Fruit fly (Drosophila melanogaster): Measurements from ENCODE around the gene Dr.
A peak's percentile ranks its signal among the peaks of the same experiment; 100 is the strongest.

Dr gene

dm6 chr3R:29556003-29556467 lies at the start of gene Dr:
Gene Dr (plus strand): TSS chr3R:29556386.
- peak; percentile 76 for TF ChIP-seq CG8478 (optimal IDR thresholded peaks at IDR 0.05)
- TF ChIP-seq CTCF (optimal IDR thresholded peaks at IDR 0.05), result peak; percentile 2 to 75

DNA sequence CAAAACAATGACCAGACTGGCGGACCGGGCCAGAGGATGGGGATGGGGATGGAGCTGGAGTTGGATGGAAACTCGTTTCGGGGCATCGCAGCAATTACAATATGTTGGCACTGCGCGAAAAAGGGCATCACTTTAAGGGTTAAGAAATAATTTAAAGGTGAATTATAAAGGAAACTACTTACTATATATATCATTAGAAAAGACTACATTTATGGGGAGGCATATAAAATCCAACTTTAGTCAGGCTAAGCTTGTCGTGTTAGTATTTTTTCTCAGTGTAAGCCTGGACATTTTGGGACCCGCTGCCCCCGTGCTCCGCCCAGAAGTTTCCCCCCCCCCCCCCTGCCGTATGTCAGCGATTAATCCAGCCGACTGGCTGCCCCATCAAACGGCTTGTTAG lies 49.6 kb upstream of the Dr start:
- no peak for TF ChIP-seq CTCF (optimal IDR thresholded peaks at IDR 0.05)
- no peak for TF ChIP-seq CG8478 (optimal IDR thresholded peaks at IDR 0.05)

dm6 chr3R:29508551-29509266 lies 47.5 kb upstream of the Dr start:
- TF ChIP-seq CTCF (optimal IDR thresholded peaks at IDR 0.05), result no peak
- no peak for TF ChIP-seq CG8478 (optimal IDR thresholded peaks at IDR 0.05)

- TF ChIP-seq CTCF (optimal IDR thresholded peaks at IDR 0.05), result no peak
- no peak for TF ChIP-seq CG8478 (optimal IDR thresholded peaks at IDR 0.05)
These were observed 44.7 kb upstream of the Dr start for dm6 chr3R:29511472-29511871.

DNA sequence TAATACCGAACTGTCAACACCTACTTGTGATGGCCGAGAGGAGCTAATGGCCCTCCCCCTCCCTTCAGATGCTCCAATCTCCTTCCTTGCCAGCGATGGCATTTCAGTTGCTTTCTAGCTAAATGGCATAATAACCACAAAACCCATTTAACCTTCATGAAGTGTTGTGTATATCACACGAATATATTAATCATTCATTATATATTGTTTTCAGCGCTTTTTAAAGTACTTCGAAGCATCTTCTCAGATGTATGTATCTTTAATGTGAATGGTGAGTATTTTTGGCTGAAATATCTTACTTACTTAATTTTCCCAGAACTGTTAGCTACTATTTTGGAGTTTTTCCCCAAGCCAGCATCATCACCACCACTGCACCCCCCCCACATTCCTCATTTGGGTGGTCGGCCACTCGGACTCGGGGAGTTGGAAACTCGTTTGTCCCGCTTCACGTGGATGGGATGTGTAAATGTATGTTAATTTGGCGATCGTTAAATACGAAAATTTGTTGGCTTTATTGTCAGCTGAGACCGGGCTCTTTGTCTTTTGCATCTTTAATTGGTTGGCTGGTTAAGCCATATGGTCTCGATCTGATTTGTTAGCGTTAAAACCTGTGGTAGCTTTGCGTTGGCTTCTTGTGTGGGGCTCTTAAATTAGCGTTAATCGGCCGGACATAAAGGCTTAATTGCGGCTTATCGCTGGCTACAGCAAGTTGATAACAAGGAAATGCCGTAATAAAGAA lies 43.7 kb upstream of the Dr start:
- TF ChIP-seq CG8478 (optimal IDR thresholded peaks at IDR 0.05), result no peak
- no peak for TF ChIP-seq CTCF (optimal IDR thresholded peaks at IDR 0.05)

dm6 chr3R:29515417-29515816 lies 40.8 kb upstream of the Dr start, which contains the start of gene ND-20L:
Gene ND-20L (plus strand): TSS chr3R:29515717.
- TF ChIP-seq CTCF (optimal IDR thresholded peaks at IDR 0.05), result no peak
- no peak for TF ChIP-seq CG8478 (optimal IDR thresholded peaks at IDR 0.05)

- TF ChIP-seq CTCF (optimal IDR thresholded peaks at IDR 0.05) (no peak), CG8478 (optimal IDR thresholded peaks at IDR 0.05) (no peak)
These were observed 39.4 kb upstream of the Dr start for dm6 chr3R:29516766-29517165.

- TF ChIP-seq CTCF (optimal IDR thresholded peaks at IDR 0.05) (no peak), CG8478 (optimal IDR thresholded peaks at IDR 0.05) (no peak)
These were observed 38.3 kb upstream of the Dr start for dm6 chr3R:29517923-29518322.

DNA sequence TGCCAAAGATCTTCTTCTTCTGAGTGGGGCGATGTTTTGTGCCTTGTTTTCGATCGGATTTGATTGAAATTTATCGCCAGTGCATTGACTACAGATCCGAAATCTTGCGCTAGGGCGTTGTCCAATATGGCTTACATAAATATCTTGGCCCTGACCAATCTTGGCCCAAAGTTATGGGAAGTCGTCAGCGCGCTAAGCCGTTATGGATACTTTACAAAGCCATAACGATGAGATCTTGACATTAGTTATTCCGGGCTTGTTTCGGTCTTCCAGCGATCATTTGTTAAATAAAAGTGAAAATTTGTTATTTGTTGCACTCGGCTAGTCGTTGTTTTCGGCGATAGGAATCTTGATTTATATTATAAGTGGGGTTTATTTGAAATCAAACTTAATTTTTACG lies 37.7 kb upstream of the Dr start:
- TF ChIP-seq CG8478 (optimal IDR thresholded peaks at IDR 0.05) (no peak), CTCF (optimal IDR thresholded peaks at IDR 0.05) (no peak)

DNA sequence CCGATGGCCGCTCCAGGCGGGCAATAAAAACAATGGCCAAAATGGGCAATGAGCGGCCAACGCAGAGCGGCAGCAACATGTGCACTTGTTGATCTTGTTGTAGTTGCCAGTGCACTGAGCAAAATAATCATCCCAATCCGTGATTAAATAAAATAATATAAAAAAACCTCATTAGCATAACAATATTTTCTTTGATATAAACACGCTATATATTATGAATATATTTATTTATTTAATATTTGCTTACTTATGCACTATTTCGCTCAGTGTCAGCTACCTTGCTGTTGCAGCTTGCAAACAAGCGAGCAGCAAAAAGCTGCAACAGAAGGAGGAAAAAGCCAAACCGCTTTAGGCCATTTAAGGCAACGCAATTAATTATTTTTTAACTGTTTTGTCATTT lies 36.9 kb upstream of the Dr start:
- TF ChIP-seq CTCF (optimal IDR thresholded peaks at IDR 0.05) (no peak), CG8478 (optimal IDR thresholded peaks at IDR 0.05) (no peak)

- no peak for TF ChIP-seq CG8478 (optimal IDR thresholded peaks at IDR 0.05)
- TF ChIP-seq CTCF (optimal IDR thresholded peaks at IDR 0.05), result no peak
These were observed 36.0 kb upstream of the Dr start for dm6 chr3R:29520215-29520614.

- TF ChIP-seq CTCF (optimal IDR thresholded peaks at IDR 0.05) (no peak), CG8478 (optimal IDR thresholded peaks at IDR 0.05) (no peak)
These were observed 34.0 kb upstream of the Dr start for dm6 chr3R:29522164-29522563.

dm6 chr3R:29523978-29524775 lies 32.0 kb upstream of the Dr start:
- TF ChIP-seq CTCF (optimal IDR thresholded peaks at IDR 0.05) (no peak), CG8478 (optimal IDR thresholded peaks at IDR 0.05) (no peak)

dm6 chr3R:29526565-29526964 lies 29.6 kb upstream of the Dr start:
- no peak for TF ChIP-seq CG8478 (optimal IDR thresholded peaks at IDR 0.05)
- no peak for TF ChIP-seq CTCF (optimal IDR thresholded peaks at IDR 0.05)

DNA sequence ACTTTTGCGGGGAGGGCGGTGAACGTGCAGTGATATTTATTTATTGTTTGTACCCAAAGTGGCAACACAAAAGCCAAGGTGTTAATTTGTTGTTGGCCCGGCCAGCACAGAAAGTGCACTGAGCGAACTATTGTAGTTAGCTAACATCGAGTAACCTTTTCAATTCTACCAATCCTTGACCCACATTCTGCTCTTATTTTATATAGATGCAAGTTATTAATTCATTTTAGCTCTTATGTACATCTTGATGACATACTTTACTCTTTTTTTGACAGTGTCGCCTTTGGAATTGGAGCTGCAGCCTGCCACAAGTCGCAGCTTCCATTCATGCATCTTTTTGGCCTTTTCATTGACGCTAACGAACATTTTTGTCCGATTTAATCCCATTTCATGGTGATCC lies 17.8 kb upstream of the Dr start:
- TF ChIP-seq CG8478 (optimal IDR thresholded peaks at IDR 0.05) (no peak), CTCF (optimal IDR thresholded peaks at IDR 0.05) (no peak)
